Fruit fly (Drosophila melanogaster): ENCODE data around the gene grass.

- TF ChIP-seq Sox102F (GFP tag; optimal IDR thresholded peaks at IDR 0.05) (no peak), Gug (GFP tag; IDR thresholded peaks at IDR 0.05) (no peak), Ets21C (GFP tag; optimal IDR thresholded peaks at IDR 0.05) (no peak), Hr4 (GFP tag; optimal IDR thresholded peaks at IDR 0.05) (peak; percentile 42), Met (GFP tag; optimal IDR thresholded peaks at IDR 0.05) (no peak), CG7368 (GFP tag; optimal IDR thresholded peaks at IDR 0.05) (no peak), OdsH (GFP tag; optimal IDR thresholded peaks at IDR 0.05) (peak; percentile 29), CG8319 (GFP tag; optimal IDR thresholded peaks at IDR 0.05) (no peak)
Measured at dm6 chr3R:27153062-27153878, 4.5 kb upstream of the grass start.
